Fruit fly (Drosophila melanogaster) whole organism, embryonic: Measurements from ENCODE around the gene CG8034.

Source experiments
- Blimp-1 ChIP-seq: fragments of 200-800 bp; sonication (Bioruptor generic); optimal IDR thresholded peaks from 3 replicates; lab custom pipeline; 2018; ENCODE audit warnings: missing biosample characterization, missing genetic modification characterization, mild to moderate bottlenecking, moderate library complexity, missing genetic modification reagents
- CG10366 ChIP-seq: fragments of 200-800 bp; sonication (Bioruptor generic); IDR thresholded peaks from 2 replicates; pipeline ENCODE4 v1.3.6; 2022; ENCODE audit warnings: missing biosample characterization, missing genetic modification characterization
- CG10959 ChIP-seq: fragments of 200-800 bp; sonication (Bioruptor generic); IDR thresholded peaks from 2 replicates; pipeline ENCODE4 v1.3.6; 2022; ENCODE audit warnings: missing biosample characterization, missing genetic modification characterization
- CG11247 ChIP-seq: fragments of 200-800 bp; sonication (Bioruptor generic); IDR thresholded peaks from 2 replicates; pipeline ENCODE4 v1.3.6; 2022; ENCODE audit warnings: missing biosample characterization, missing genetic modification characterization
- CG11695 ChIP-seq: fragments of 200-800 bp; sonication (Bioruptor generic); IDR thresholded peaks from 3 replicates; pipeline ENCODE4 v1.3.6; 2022; ENCODE audit warnings: missing biosample characterization, missing genetic modification characterization
- CG12391 ChIP-seq: fragments of 200-800 bp; sonication (Bioruptor generic); optimal IDR thresholded peaks from 3 replicates; lab custom pipeline; 2018; ENCODE audit warnings: missing biosample characterization, mild to moderate bottlenecking, missing genetic modification characterization, moderate library complexity
- CG12659 ChIP-seq: fragments of 200-800 bp; sonication (Bioruptor generic); optimal IDR thresholded peaks from 3 replicates; lab custom pipeline; 2017; ENCODE audit warnings: mild to moderate bottlenecking, missing biosample characterization, missing genetic modification reagents, missing genetic modification characterization
- CG12769 ChIP-seq: fragments of 200-800 bp; sonication (Bioruptor generic); optimal IDR thresholded peaks from 2 replicates; lab custom pipeline; 2019; ENCODE audit warnings: missing biosample characterization, mild to moderate bottlenecking, missing genetic modification characterization, moderate library complexity
- CG13123 ChIP-seq: fragments of 200-800 bp; sonication (Bioruptor generic); optimal IDR thresholded peaks from 2 replicates; lab custom pipeline; 2016; ENCODE audit warnings: missing biosample characterization, missing genetic modification characterization
- CG1603 ChIP-seq: fragments of 200-800 bp; sonication (Bioruptor generic); optimal IDR thresholded peaks from 2 replicates; lab custom pipeline; 2019; ENCODE audit warnings: missing biosample characterization, mild to moderate bottlenecking, missing genetic modification characterization, moderate library complexity
- CG1647 ChIP-seq: fragments of 200-800 bp; sonication (Bioruptor generic); optimal IDR thresholded peaks from 3 replicates; lab custom pipeline; 2016; ENCODE audit warnings: missing biosample characterization, missing genetic modification characterization
- CG16779 ChIP-seq: fragments of 200-800 bp; sonication (Bioruptor generic); IDR thresholded peaks from 2 replicates; pipeline ENCODE4 v1.3.6; 2022; ENCODE audit warnings: missing biosample characterization, missing genetic modification characterization
- CG16815 ChIP-seq: fragments of 200-800 bp; sonication (Bioruptor generic); optimal IDR thresholded peaks from 3 replicates; lab custom pipeline; 2017; ENCODE audit warnings: missing biosample characterization, mild to moderate bottlenecking, missing genetic modification characterization
- CG18011 ChIP-seq: fragments of 200-800 bp; sonication (Bioruptor generic); optimal IDR thresholded peaks from 2 replicates; lab custom pipeline; 2017; ENCODE audit warnings: missing biosample characterization, missing genetic modification characterization, mild to moderate bottlenecking, moderate library complexity, missing genotype
- CG2120 ChIP-seq: fragments of 200-800 bp; sonication (Bioruptor generic); optimal IDR thresholded peaks from 3 replicates; lab custom pipeline; 2016; ENCODE audit warnings: missing biosample characterization, missing genetic modification characterization
- CG42726 ChIP-seq: fragments of 200-800 bp; sonication (Bioruptor generic); IDR thresholded peaks from 2 replicates; pipeline ENCODE4 v1.3.6; 2022; ENCODE audit warnings: missing biosample characterization, missing genetic modification characterization; ENCODE audit not compliant: partially characterized antibody
- CG6765 ChIP-seq: fragments of 200-800 bp; sonication (Bioruptor generic); optimal IDR thresholded peaks from 3 replicates; lab custom pipeline; 2017; ENCODE audit warnings: missing biosample characterization, mild to moderate bottlenecking, missing genetic modification characterization
- CG6813 ChIP-seq: fragments of 200-800 bp; sonication (Bioruptor generic); optimal IDR thresholded peaks from 2 replicates; lab custom pipeline; 2017; ENCODE audit warnings: missing biosample characterization, missing genetic modification characterization, mild to moderate bottlenecking, moderate library complexity, missing genetic modification reagents
- CG7271 ChIP-seq: fragments of 200-800 bp; sonication (Bioruptor generic); optimal IDR thresholded peaks from 2 replicates; lab custom pipeline; 2018; ENCODE audit warnings: missing biosample characterization, mild to moderate bottlenecking, missing genetic modification characterization, moderate library complexity
- D19B ChIP-seq: fragments of 200-800 bp; sonication (Bioruptor generic); optimal IDR thresholded peaks from 2 replicates; lab custom pipeline; 2017; ENCODE audit warnings: missing biosample characterization, mild to moderate bottlenecking, missing genetic modification characterization
- E2f1 ChIP-seq: fragments of 200-800 bp; sonication (Bioruptor generic); IDR thresholded peaks from 2 replicates; pipeline ENCODE4 v1.3.6; 2022; ENCODE audit warnings: missing biosample characterization, missing genetic modification characterization
- Gug ChIP-seq: fragments of 200-800 bp; sonication (Bioruptor generic); IDR thresholded peaks from 4 replicates; pipeline ENCODE4 v1.3.6; 2022; ENCODE audit warnings: missing biosample characterization, missing genetic modification characterization
- HLH3B ChIP-seq: fragments of 200-800 bp; sonication (Bioruptor generic); IDR thresholded peaks from 2 replicates; pipeline ENCODE4 v1.3.6; 2022; ENCODE audit warnings: missing biosample characterization, missing genetic modification characterization
- HLH54F ChIP-seq: fragments of 200-800 bp; sonication (Bioruptor generic); optimal IDR thresholded peaks from 3 replicates; lab custom pipeline; 2016; ENCODE audit warnings: missing biosample characterization, missing genetic modification characterization
- MBD-R2 ChIP-seq: fragments of 200-800 bp; sonication (Bioruptor generic); IDR thresholded peaks from 2 replicates; pipeline ENCODE4 v1.3.6; 2022; ENCODE audit warnings: missing biosample characterization, missing genetic modification characterization
- Mad ChIP-seq: fragments of 200-800 bp; sonication (Bioruptor generic); optimal IDR thresholded peaks from 2 replicates; lab custom pipeline; 2016; ENCODE audit warnings: missing biosample characterization, missing genetic modification characterization
- Max ChIP-seq: fragments of 200-800 bp; sonication (Bioruptor generic); optimal IDR thresholded peaks from 2 replicates; lab custom pipeline; 2016; ENCODE audit warnings: missing biosample characterization, mild to moderate bottlenecking, missing genetic modification characterization
- NC2β ChIP-seq: fragments of 200-800 bp; sonication (Bioruptor generic); optimal IDR thresholded peaks from 2 replicates; lab custom pipeline; 2016; ENCODE audit warnings: missing biosample characterization, missing genetic modification characterization
- Nf-YC ChIP-seq: fragments of 200-800 bp; optimal IDR thresholded peaks from 3 replicates; lab custom pipeline; 2019; ENCODE audit warnings: missing biosample characterization, mild to moderate bottlenecking, missing genetic modification characterization, moderate library complexity
- chinmo ChIP-seq: fragments of 200-800 bp; sonication (Bioruptor generic); IDR thresholded peaks from 4 replicates; pipeline ENCODE4 v1.3.6; 2022; ENCODE audit warnings: missing biosample characterization, missing genetic modification characterization; ENCODE audit not compliant: partially characterized antibody
- ci ChIP-seq: fragments of 200-800 bp; sonication (Bioruptor generic); IDR thresholded peaks from 3 replicates; pipeline ENCODE4 v1.3.6; 2022; ENCODE audit warnings: missing biosample characterization, missing genetic modification characterization
- dmrt99B ChIP-seq: fragments of 200-800 bp; sonication (Bioruptor generic); optimal IDR thresholded peaks from 2 replicates; lab custom pipeline; 2018; ENCODE audit warnings: missing biosample characterization, mild to moderate bottlenecking, missing genetic modification characterization, moderate library complexity
- fd96Cb ChIP-seq: fragments of 200-800 bp; sonication (Bioruptor generic); optimal IDR thresholded peaks from 2 replicates; lab custom pipeline; 2018; ENCODE audit warnings: missing biosample characterization, mild to moderate bottlenecking, missing genetic modification characterization, moderate library complexity
- gce ChIP-seq: fragments of 200-800 bp; sonication (Bioruptor generic); IDR thresholded peaks from 3 replicates; pipeline ENCODE4 v1.3.6; 2022; ENCODE audit warnings: missing biosample characterization, missing genetic modification characterization
- maf-S ChIP-seq: fragments of 200-800 bp; sonication (Bioruptor generic); optimal IDR thresholded peaks from 2 replicates; lab custom pipeline; 2016; ENCODE audit warnings: missing biosample characterization, missing genetic modification characterization
- mld ChIP-seq: fragments of 200-800 bp; sonication (Bioruptor generic); IDR thresholded peaks from 3 replicates; pipeline ENCODE4 v1.3.6; 2022; ENCODE audit warnings: missing biosample characterization, missing genetic modification characterization; ENCODE audit not compliant: partially characterized antibody
- nmo ChIP-seq: fragments of 200-800 bp; sonication (Bioruptor generic); optimal IDR thresholded peaks from 2 replicates; lab custom pipeline; 2018; ENCODE audit warnings: missing biosample characterization, mild to moderate bottlenecking, missing genetic modification characterization, moderate library complexity
- pan ChIP-seq, 4 experiments: fragments of >200 bp in 3 of 4; fragments of 200-800 bp in 1 of 4; sonication (Bioruptor generic) in 1 of 4; optimal IDR thresholded peaks in 3 of 4; IDR thresholded peaks in 1 of 4; 2 replicates each; pipeline versions ENCODE4 v1.3.6 to Lab custom; 2017 to 2022; ENCODE audit warnings: missing biosample characterization in 2 of 4, missing genetic modification characterization in 2 of 4, mixed read lengths in 1 of 4
- pros ChIP-seq: fragments of 200-800 bp; sonication (Bioruptor generic); optimal IDR thresholded peaks from 3 replicates; lab custom pipeline; 2019; ENCODE audit warnings: missing biosample characterization, mild to moderate bottlenecking, missing genetic modification characterization, moderate library complexity
- pum ChIP-seq: fragments of 200-800 bp; sonication (Bioruptor generic); optimal IDR thresholded peaks from 2 replicates; lab custom pipeline; 2016; ENCODE audit warnings: missing biosample characterization, missing genetic modification characterization
- run ChIP-seq: fragments of 200-800 bp; sonication (Bioruptor generic); optimal IDR thresholded peaks from 3 replicates; lab custom pipeline; 2018; ENCODE audit warnings: missing biosample characterization, mild to moderate bottlenecking, missing genetic modification characterization
- sisA ChIP-seq: fragments of 200-800 bp; sonication (Bioruptor generic); IDR thresholded peaks from 2 replicates; pipeline ENCODE4 v1.3.6; 2022; ENCODE audit warnings: missing biosample characterization, missing genetic modification characterization
- tll ChIP-seq, 2 experiments: fragments of 200-800 bp in 1 of 2; fragments of >200 bp in 1 of 2; sonication (Bioruptor generic) in 1 of 2; optimal IDR thresholded peaks; 2 replicates each; lab custom pipeline; 2017 to 2019; ENCODE audit warnings: missing biosample characterization in 2 of 2, missing genetic modification characterization in 2 of 2, mild to moderate bottlenecking in 1 of 2, moderate library complexity in 1 of 2
- tna ChIP-seq: fragments of 200-800 bp; sonication (Bioruptor generic); IDR thresholded peaks from 2 replicates; pipeline ENCODE4 v1.3.6; 2022; ENCODE audit warnings: missing biosample characterization, missing genetic modification characterization; ENCODE audit not compliant: partially characterized antibody
- trh ChIP-seq: fragments of 200-800 bp; sonication (Bioruptor generic); optimal IDR thresholded peaks from 2 replicates; lab custom pipeline; 2016; ENCODE audit warnings: missing biosample characterization, missing genetic modification characterization
- unc-4 ChIP-seq: fragments of 200-800 bp; sonication (Bioruptor generic); IDR thresholded peaks from 2 replicates; pipeline ENCODE4 v1.3.6; 2022; ENCODE audit warnings: missing biosample characterization, missing genetic modification characterization; ENCODE audit not compliant: partially characterized antibody
- yki ChIP-seq: fragments of >200 bp; optimal IDR thresholded peaks from 3 replicates; lab custom pipeline; 2018
- z ChIP-seq: fragments of 200-800 bp; sonication (Bioruptor generic); IDR thresholded peaks from 3 replicates; pipeline ENCODE4 v1.3.6; 2022; ENCODE audit warnings: missing biosample characterization, missing genetic modification characterization

Gene CG8034

dm6 chrX:19317058-19317767 is 19.3 kb upstream of the CG8034 start (continued):
- TF ChIP-seq run (tag; lab: Kevin White, UChicago) (peak; percentile 39), MBD-R2 (GFP tag; lab: Robert Waterston, UW) (no peak), tna (GFP tag; lab: Robert Waterston, UW) (no peak), CG6765 (GFP tag; lab: Kevin White, UChicago) (no peak), CG13123 (GFP tag; lab: Kevin White, UChicago) (no peak), CG16779 (GFP tag; lab: Robert Waterston, UW) (no peak), CG6813 (GFP tag; lab: Kevin White, UChicago) (peak; percentile 58), unc-4 (GFP tag; lab: Robert Waterston, UW) (no peak), yki (lab: Kevin White, UChicago) (no peak), NC2β (no peak), E2f1 (GFP tag; lab: Robert Waterston, UW) (peak; percentile 49; the same call in 1 of the 2 replicates), CG12659 (GFP tag; lab: Kevin White, UChicago) (peak; percentile 58), CG7271 (tag; lab: Kevin White, UChicago) (no peak), CG12391 (peak; percentile 73), fd96Cb (tag; lab: Kevin White, UChicago) (peak; percentile 42), nmo (GFP tag; lab: Kevin White, UChicago) (peak; percentile 68), maf-S (GFP tag; lab: Kevin White, UChicago) (no peak), CG18011 (GFP tag; lab: Kevin White, UChicago) (no peak), mld (GFP tag; lab: Robert Waterston, UW) (no peak), D19B (GFP tag; lab: Kevin White, UChicago) (peak; percentile 2), trh (GFP tag; lab: Kevin White, UChicago) (no peak), CG42726 (no peak), dmrt99B (tag; lab: Kevin White, UChicago) (peak; percentile 79), CG11695 (GFP tag; lab: Robert Waterston, UW) (no peak; the same call in 2 of the 3 replicates), pros (GFP tag; lab: Kevin White, UChicago) (no peak), HLH3B (GFP tag; lab: Robert Waterston, UW) (peak; percentile 49), pan (optimal IDR thresholded peaks at IDR 0.05; lab: Kevin White, UChicago) (no peak), pan (GFP tag; optimal IDR thresholded peaks at IDR 0.05 in 1 of 2, IDR thresholded peaks at IDR 0.05 in 1 of 2) (peak in 1 of 2 experiments; percentile 50), CG1603 (tag; lab: Kevin White, UChicago) (no peak), chinmo (no peak), tll (GFP tag; optimal IDR thresholded peaks at IDR 0.05; lab: Kevin White, UChicago) (no peak), Gug (GFP tag; lab: Robert Waterston, UW) (no peak), CG10366 (GFP tag; lab: Robert Waterston, UW) (peak; percentile 27; the same call in 1 of the 2 replicates), HLH54F (GFP tag; lab: Kevin White, UChicago) (no peak), CG12769 (no peak), pum (GFP tag; lab: Kevin White, UChicago) (no peak), CG16815 (no peak), CG11247 (GFP tag; lab: Robert Waterston, UW) (0 out of 2 replicates have a peak, but pooled peaks have one; percentile 17), sisA (GFP tag; lab: Robert Waterston, UW) (peak; percentile 51), Nf-YC (peak; percentile 41), CG10959 (GFP tag; lab: Robert Waterston, UW) (no peak), Mad (GFP tag; lab: Kevin White, UChicago) (no peak), Max (GFP tag; lab: Kevin White, UChicago) (peak; percentile 16), gce (GFP tag; lab: Robert Waterston, UW) (no peak), CG1647 (GFP tag; lab: Kevin White, UChicago) (no peak), CG2120 (GFP tag; lab: Kevin White, UChicago) (peak; percentile 13), ci (GFP tag; lab: Robert Waterston, UW) (0 out of 3 replicates have a peak, but pooled peaks have one; percentile 34), Blimp-1 (GFP tag; lab: Kevin White, UChicago) (peak; percentile 74), z (GFP tag; lab: Robert Waterston, UW) (no peak)
